Fruit fly (Drosophila melanogaster): ENCODE measurements around the gene RabGGTb.
A peak's percentile ranks its signal among the peaks of the same experiment; 100 is the strongest.

The RabGGTb gene

dm6 chr2L:2872968-2873728, 5.8 kb upstream of the RabGGTb start (continued):
- TF ChIP-seq gt (GFP tag; IDR thresholded peaks at IDR 0.05) (no peak), CG32532 (GFP tag; IDR thresholded peaks at IDR 0.05) (peak; percentile 49), Aef1 (GFP tag; IDR thresholded peaks at IDR 0.05) (no peak), MBD-R2 (GFP tag; IDR thresholded peaks at IDR 0.05) (no peak), Opbp (GFP tag; IDR thresholded peaks at IDR 0.05; ENCODE audit: partially characterized antibody) (no peak), HLH3B (GFP tag; IDR thresholded peaks at IDR 0.05) (0 out of 2 replicates have a peak, but pooled peaks have one; percentile 34), pb (GFP tag; optimal IDR thresholded peaks at IDR 0.05) (no peak), Stat92E (GFP tag; optimal IDR thresholded peaks at IDR 0.05) (no peak), GATAe (GFP tag; conservative IDR thresholded peaks at IDR 0.05) (no peak), CG15269 (tag; optimal IDR thresholded peaks at IDR 0.05) (peak; percentile 41), CG4424 (GFP tag; optimal IDR thresholded peaks at IDR 0.05) (peak; percentile 14), Hey (tag; optimal IDR thresholded peaks at IDR 0.05) (no peak), sob (GFP tag; IDR thresholded peaks at IDR 0.05) (0 out of 2 replicates have a peak, but pooled peaks have one; percentile 6), disco-r (GFP tag; optimal IDR thresholded peaks at IDR 0.05) (no peak), Meics (GFP tag; optimal IDR thresholded peaks at IDR 0.05) (peak; percentile 63), CG12104 (GFP tag; optimal IDR thresholded peaks at IDR 0.05) (no peak), chinmo (GFP tag; IDR thresholded peaks at IDR 0.05; ENCODE audit: partially characterized antibody) (peak; percentile 79; the same call in 2 of the 4 replicates), lab (GFP tag; optimal IDR thresholded peaks at IDR 0.05) (peak; percentile 46), CG15479 (GFP tag; optimal IDR thresholded peaks at IDR 0.05) (no peak), dpn (GFP tag; optimal IDR thresholded peaks at IDR 0.05) (peak in 1 of 2 experiments; percentile 31), sens (GFP tag) (peak; percentile 85), Drgx (GFP tag; IDR thresholded peaks at IDR 0.05) (peak; percentile 30; the same call in 1 of the 2 replicates), Rx (GFP tag; IDR thresholded peaks at IDR 0.05) (no peak), Ets65A (GFP tag) (peak; percentile 77), Sox100B (GFP tag; optimal IDR thresholded peaks at IDR 0.05) (peak; percentile 26), hkb (optimal IDR thresholded peaks at IDR 0.05) (no peak), hkb (GFP tag; IDR thresholded peaks at IDR 0.05) (peak; percentile 17; the same call in 1 of the 2 replicates), caup (GFP tag; optimal IDR thresholded peaks at IDR 0.05; ENCODE audit: severe bottlenecking) (peak; percentile 30), CG13624 (GFP tag; optimal IDR thresholded peaks at IDR 0.05) (peak; percentile 6), CG13775 (GFP tag; optimal IDR thresholded peaks at IDR 0.05) (peak; percentile 20), kah (GFP tag; optimal IDR thresholded peaks at IDR 0.05) (peak; percentile 13), tup (GFP tag; optimal IDR thresholded peaks at IDR 0.05) (no peak), stc (GFP tag; IDR thresholded peaks at IDR 0.05) (peak; percentile 42), CG7556 (GFP tag; optimal IDR thresholded peaks at IDR 0.05) (peak; percentile 20), CG10366 (GFP tag; IDR thresholded peaks at IDR 0.05) (peak; percentile 33), Atf-2 (GFP tag; optimal IDR thresholded peaks at IDR 0.05) (no peak), pita (GFP tag; optimal IDR thresholded peaks at IDR 0.05) (no peak), nmo (GFP tag; optimal IDR thresholded peaks at IDR 0.05) (peak; percentile 7)

- no peak for TF ChIP-seq CG31224 (GFP tag; IDR thresholded peaks at IDR 0.05)
- TF ChIP-seq CG14860 (GFP tag; IDR thresholded peaks at IDR 0.05; ENCODE audit: partially characterized antibody), result no peak
- TF ChIP-seq HLH3B (GFP tag; IDR thresholded peaks at IDR 0.05), result 0 out of 2 replicates have a peak, but pooled peaks have one; percentile 2
- peak; percentile 79 for TF ChIP-seq onecut (GFP tag; IDR thresholded peaks at IDR 0.05)
- TF ChIP-seq bigmax (GFP tag; optimal IDR thresholded peaks at IDR 0.05), result peak; percentile 71
- peak; percentile 68 for TF ChIP-seq dm (GFP tag; optimal IDR thresholded peaks at IDR 0.05)
- TF ChIP-seq Atf6 (GFP tag; IDR thresholded peaks at IDR 0.05), result 0 out of 2 replicates have a peak, but pooled peaks have one; percentile 3
- TF ChIP-seq Max (GFP tag; optimal IDR thresholded peaks at IDR 0.05), result peak; percentile 20
These were observed 5.2 kb upstream of the RabGGTb start for dm6 chr2L:2873729-2874127.

All from whole organism, embryonic.